Worm (Caenorhabditis elegans) whole organism, mixed stage, embryonic: Measurements from ENCODE around the gene cpg-9.

Experiments used
- lsy-2 ChIP-seq: fragments of 150-350 bp; optimal IDR thresholded peaks from 2 replicates; lab custom pipeline; 2014; ENCODE audit warnings: missing biosample characterization, missing genetic modification characterization
- nhr-28 ChIP-seq: fragments of 150-350 bp; optimal IDR thresholded peaks from 2 replicates; lab custom pipeline; 2014; ENCODE audit warnings: missing biosample characterization, missing genetic modification characterization

DNA sequence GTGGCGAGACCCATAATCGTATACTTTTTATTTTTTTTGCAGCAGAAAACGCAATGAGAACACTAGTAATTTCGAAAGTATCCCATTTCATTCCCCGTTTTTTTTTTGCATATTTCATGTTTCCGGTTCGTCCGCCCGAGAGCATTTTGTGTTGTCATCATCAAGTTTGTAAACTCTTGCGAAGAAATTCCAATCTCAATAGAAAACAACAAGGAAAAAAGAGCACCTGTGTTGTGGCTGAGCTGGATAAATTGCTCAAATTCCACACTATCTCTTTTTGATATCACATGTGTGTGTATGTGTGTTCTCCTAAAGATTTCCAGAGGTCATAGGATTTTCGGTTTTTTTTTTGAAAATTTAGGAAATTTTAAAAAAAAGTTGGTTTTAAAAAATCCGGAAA lies 38.0 kb downstream of the cpg-9 start:
- TF ChIP-seq lsy-2 (tag; lab: Kevin White, UChicago) (no peak), nhr-28 (tag; lab: Kevin White, UChicago) (no peak)
